Worm (Caenorhabditis elegans): Measurements from ENCODE around the gene C12D8.20.

C12D8.20 gene

ce11 chrV:10178166-10178565 lies 43.9 kb upstream of the C12D8.20 start (continued):
- TF ChIP-seq xbp-1 (tag; optimal IDR thresholded peaks at IDR 0.05): peak; percentile 79
- no peak for TF ChIP-seq Y116A8C.19 (tag; optimal IDR thresholded peaks at IDR 0.05; ENCODE audit: borderline replicate concordance)
- peak; percentile 24 for TF ChIP-seq elt-2 (tag; optimal IDR thresholded peaks at IDR 0.05)
- TF ChIP-seq nhr-77 (tag; optimal IDR thresholded peaks at IDR 0.05): peak; percentile 70
- TF ChIP-seq ceh-90 (tag; optimal IDR thresholded peaks at IDR 0.05): peak; percentile 35
- no peak for TF ChIP-seq pqm-1 (tag; optimal IDR thresholded peaks at IDR 0.05)
- peak; percentile 85 for TF ChIP-seq fkh-8 (tag; optimal IDR thresholded peaks at IDR 0.05)
- peak; percentile 81 for TF ChIP-seq snu-23 (GFP tag; optimal IDR thresholded peaks at IDR 0.05)
- TF ChIP-seq irx-1 (tag; optimal IDR thresholded peaks at IDR 0.05): peak; percentile 34
- peak; percentile 62 for TF ChIP-seq vab-15 (tag; optimal IDR thresholded peaks at IDR 0.05)
- TF ChIP-seq tbx-2 (tag; optimal IDR thresholded peaks at IDR 0.05): peak; percentile 75
- peak; percentile 63 for TF ChIP-seq isw-1 (GFP tag; IDR thresholded peaks at IDR 0.05)
- TF ChIP-seq C04F5.9 (tag; optimal IDR thresholded peaks at IDR 0.05): peak; percentile 52
- TF ChIP-seq hlh-17 (GFP tag; optimal IDR thresholded peaks at IDR 0.05; ENCODE audit: borderline replicate concordance): no peak
- TF ChIP-seq nhr-76 (tag; optimal IDR thresholded peaks at IDR 0.05): no peak
- TF ChIP-seq ceh-63 (GFP tag; optimal IDR thresholded peaks at IDR 0.05): peak; percentile 78
- TF ChIP-seq ces-1 (GFP tag; optimal IDR thresholded peaks at IDR 0.05): no peak
- TF ChIP-seq C34B4.2 (tag; optimal IDR thresholded peaks at IDR 0.05): no peak
- no peak for TF ChIP-seq ceh-8 (GFP tag; optimal IDR thresholded peaks at IDR 0.05)
- no peak for TF ChIP-seq fkh-10 (GFP tag; optimal IDR thresholded peaks at IDR 0.05)
- no peak for TF ChIP-seq aha-1 (tag; optimal IDR thresholded peaks at IDR 0.05)
- TF ChIP-seq ets-5 (GFP tag; IDR thresholded peaks at IDR 0.05): no peak
- TF ChIP-seq nhr-47 (tag; optimal IDR thresholded peaks at IDR 0.05): peak; percentile 85
- peak; percentile 59 for TF ChIP-seq ceh-88 (GFP tag; IDR thresholded peaks at IDR 0.05)
- TF ChIP-seq lir-3 (tag; optimal IDR thresholded peaks at IDR 0.05; ENCODE audit: poor library complexity): peak; percentile 83
- TF ChIP-seq mdl-1 (tag; optimal IDR thresholded peaks at IDR 0.05): no peak
- peak; percentile 78 for TF ChIP-seq pax-3 (tag; optimal IDR thresholded peaks at IDR 0.05)
- peak; percentile 59 to 60 for TF ChIP-seq efl-1 (optimal IDR thresholded peaks at IDR 0.05)
- peak; percentile 49 to 95 for TF ChIP-seq efl-1 (GFP tag; optimal IDR thresholded peaks at IDR 0.05 in 1 of 2)
- TF ChIP-seq snpc-4 (tag; optimal IDR thresholded peaks at IDR 0.05): peak; percentile 54
- peak; percentile 70 for TF ChIP-seq egl-13 (tag; optimal IDR thresholded peaks at IDR 0.05)
- no peak for TF ChIP-seq sptf-1 (tag; optimal IDR thresholded peaks at IDR 0.05)
- no peak for TF ChIP-seq fos-1 (tag; optimal IDR thresholded peaks at IDR 0.05)
- TF ChIP-seq hpl-2 (GFP tag; optimal IDR thresholded peaks at IDR 0.05): no peak
- peak; percentile 50 to 76 for TF ChIP-seq lin-35 (GFP tag; optimal IDR thresholded peaks at IDR 0.05)
- TF ChIP-seq zip-4 (GFP tag; optimal IDR thresholded peaks at IDR 0.05): no peak
- peak; percentile 85 for TF ChIP-seq nhr-20 (tag; optimal IDR thresholded peaks at IDR 0.05)
- peak; percentile 34 for TF ChIP-seq skn-1 (tag; optimal IDR thresholded peaks at IDR 0.05)
- TF ChIP-seq rnt-1 (tag; optimal IDR thresholded peaks at IDR 0.05): peak; percentile 29
- peak; percentile 90 for TF ChIP-seq nhr-85 (tag)
- peak; percentile 77 for TF ChIP-seq nhr-19 (GFP tag; conservative IDR thresholded peaks at IDR 0.05)
- no peak for TF ChIP-seq ama-1 (optimal IDR thresholded peaks at IDR 0.05)
- TF ChIP-seq lin-39 (tag; optimal IDR thresholded peaks at IDR 0.05): no peak
- no peak for TF ChIP-seq ztf-4 (tag; optimal IDR thresholded peaks at IDR 0.05)
- peak; percentile 41 for TF ChIP-seq sox-4 (tag; optimal IDR thresholded peaks at IDR 0.05)
- TF ChIP-seq unc-30 (tag; optimal IDR thresholded peaks at IDR 0.05): no peak
- TF ChIP-seq lsy-2 (tag; optimal IDR thresholded peaks at IDR 0.05): peak; percentile 52 to 81
- no peak for TF ChIP-seq unc-98 (GFP tag; IDR thresholded peaks at IDR 0.05)
- TF ChIP-seq jun-1 (tag; optimal IDR thresholded peaks at IDR 0.05): peak; percentile 39
- peak; percentile 40 for TF ChIP-seq lin-13 (GFP tag; optimal IDR thresholded peaks at IDR 0.05)
- peak; percentile 15 for TF ChIP-seq sup-37 (GFP tag; optimal IDR thresholded peaks at IDR 0.05)
- TF ChIP-seq ceh-82 (tag; optimal IDR thresholded peaks at IDR 0.05): no peak
- TF ChIP-seq fkh-4 (tag; optimal IDR thresholded peaks at IDR 0.05; ENCODE audit: borderline replicate concordance): peak; percentile 34
- no peak for TF ChIP-seq efl-3 (GFP tag; optimal IDR thresholded peaks at IDR 0.05)
